Worm (Caenorhabditis elegans): ENCODE data around the gene ccm-3.

ce11 chrII:10618157-10618556 lies 11.1 kb upstream of the ccm-3 start, which contains the start of gene C14A4.13:
- TF ChIP-seq cebp-2 (GFP tag; IDR thresholded peaks at IDR 0.05), result no peak
- no peak for TF ChIP-seq pha-4 (tag; optimal IDR thresholded peaks at IDR 0.05)
- TF ChIP-seq F39B2.1 (GFP tag; IDR thresholded peaks at IDR 0.05), result no peak
- no peak for TF ChIP-seq pbrm-1 (GFP tag; IDR thresholded peaks at IDR 0.05)
- no peak for TF ChIP-seq ztf-22 (GFP tag; optimal IDR thresholded peaks at IDR 0.05)
- TF ChIP-seq rcor-1 (GFP tag; IDR thresholded peaks at IDR 0.05), result no peak
- TF ChIP-seq ceh-58 (GFP tag; IDR thresholded peaks at IDR 0.05), result no peak
- TF ChIP-seq unc-62 (GFP tag; optimal IDR thresholded peaks at IDR 0.05), result no peak
- TF ChIP-seq ama-1 (optimal IDR thresholded peaks at IDR 0.05), result no peak
- TF ChIP-seq ama-1 (GFP tag; optimal IDR thresholded peaks at IDR 0.05), result no peak
- TF ChIP-seq cebp-1 (GFP tag; IDR thresholded peaks at IDR 0.05), result no peak
- TF ChIP-seq cebp-1 (tag; optimal IDR thresholded peaks at IDR 0.05), result no peak
- TF ChIP-seq bed-2 (GFP tag; IDR thresholded peaks at IDR 0.05), result no peak

Data from whole organism, young adult.